Fruit fly (Drosophila melanogaster) Kc167 (cell line): ENCODE data around the gene Lcp65Aa.

Experiments
- Myc ChIP-seq: fragments of >200 bp; optimal IDR thresholded peaks from 2 replicates; lab custom pipeline; 2017; ENCODE audit warnings: missing external identifiers
- Sin3A ChIP-seq: fragments of >200 bp; optimal IDR thresholded peaks from 2 replicates; lab custom pipeline; 2018; ENCODE audit warnings: missing external identifiers
- h ChIP-seq: fragments of >200 bp; optimal IDR thresholded peaks from 3 replicates; lab custom pipeline; 2018; ENCODE audit warnings: missing external identifiers
- insv ChIP-seq: fragments of >200 bp; optimal IDR thresholded peaks from 3 replicates; lab custom pipeline; 2018; ENCODE audit warnings: missing external identifiers
- psq ChIP-seq: fragments of >200 bp; optimal IDR thresholded peaks from 2 replicates; lab custom pipeline; 2017; ENCODE audit warnings: missing external identifiers
- ttk ChIP-seq: sonication (Bioruptor generic); optimal IDR thresholded peaks from 2 replicates; lab custom pipeline; 2017; ENCODE audit warnings: missing external identifiers

- no peak for TF ChIP-seq psq (lab: Kevin White, UChicago)
- TF ChIP-seq h, result no peak
- TF ChIP-seq Sin3A (lab: Kevin White, UChicago), result no peak
- TF ChIP-seq Myc (lab: Kevin White, UChicago), result no peak
- TF ChIP-seq ttk (lab: Kevin White, UChicago), result no peak
- TF ChIP-seq insv (lab: Kevin White, UChicago), result no peak
These were observed 10.2 kb upstream of the Lcp65Aa start for dm6 chr3L:6140771-6141472.
